Fruit fly (Drosophila melanogaster) whole organism, embryonic: ENCODE data around the gene RpS29.

ENCODE experiments used
- Abd-B ChIP-seq: fragments of 200-800 bp; sonication (Bioruptor generic); optimal IDR thresholded peaks from 2 replicates; lab custom pipeline; 2018; ENCODE audit warnings: missing biosample characterization, mild to moderate bottlenecking, missing genetic modification characterization, moderate library complexity
- CG10431 ChIP-seq: fragments of 200-800 bp; sonication (Bioruptor generic); optimal IDR thresholded peaks from 3 replicates; lab custom pipeline; 2018; ENCODE audit warnings: missing biosample characterization, mild to moderate bottlenecking, missing genetic modification characterization
- CG10979 ChIP-seq: fragments of 200-800 bp; sonication (Bioruptor generic); optimal IDR thresholded peaks from 2 replicates; lab custom pipeline; 2018; ENCODE audit warnings: missing biosample characterization, mild to moderate bottlenecking, missing genetic modification characterization, moderate library complexity
- CG12155 ChIP-seq: fragments of 200-800 bp; sonication (Bioruptor generic); optimal IDR thresholded peaks from 3 replicates; lab custom pipeline; 2016; ENCODE audit warnings: missing biosample characterization, missing genetic modification characterization
- CG12391 ChIP-seq: fragments of 200-800 bp; sonication (Bioruptor generic); optimal IDR thresholded peaks from 3 replicates; lab custom pipeline; 2018; ENCODE audit warnings: missing biosample characterization, mild to moderate bottlenecking, missing genetic modification characterization, moderate library complexity
- CG13123 ChIP-seq: fragments of 200-800 bp; sonication (Bioruptor generic); optimal IDR thresholded peaks from 2 replicates; lab custom pipeline; 2016; ENCODE audit warnings: missing biosample characterization, missing genetic modification characterization
- CG14014 ChIP-seq: fragments of 200-800 bp; sonication (Bioruptor generic); IDR thresholded peaks from 2 replicates; pipeline ENCODE4 v1.3.6; 2022; ENCODE audit warnings: missing biosample characterization, missing genetic modification characterization
- CG15514 ChIP-seq: fragments of 200-800 bp; sonication (Bioruptor generic); optimal IDR thresholded peaks from 3 replicates; lab custom pipeline; 2017; ENCODE audit warnings: missing biosample characterization, missing genetic modification characterization, mild to moderate bottlenecking, moderate library complexity, missing genetic modification reagents
- CG1832 ChIP-seq: fragments of 200-800 bp; sonication (Bioruptor generic); optimal IDR thresholded peaks from 2 replicates; lab custom pipeline; 2017; ENCODE audit warnings: missing biosample characterization, mild to moderate bottlenecking, missing genetic modification characterization, inconsistent platforms
- CG18764 ChIP-seq: fragments of 200-800 bp; sonication (Bioruptor generic); optimal IDR thresholded peaks from 3 replicates; lab custom pipeline; 2016; ENCODE audit warnings: missing biosample characterization, missing genetic modification characterization
- CG30403 ChIP-seq: fragments of 200-800 bp; sonication (Bioruptor generic); optimal IDR thresholded peaks from 3 replicates; lab custom pipeline; 2016; ENCODE audit warnings: missing biosample characterization, missing genetic modification characterization
- CG31441 ChIP-seq: fragments of 200-800 bp; sonication (Bioruptor generic); IDR thresholded peaks from 2 replicates; pipeline ENCODE4 v1.3.6; 2022; ENCODE audit warnings: missing biosample characterization, missing genetic modification characterization
- CG3281 ChIP-seq: fragments of 200-800 bp; sonication (Bioruptor generic); optimal IDR thresholded peaks from 3 replicates; lab custom pipeline; 2017; ENCODE audit warnings: missing biosample characterization, mild to moderate bottlenecking, missing genetic modification characterization
- CG4424 ChIP-seq: fragments of 200-800 bp; sonication (Bioruptor generic); optimal IDR thresholded peaks from 3 replicates; lab custom pipeline; 2016; ENCODE audit warnings: missing biosample characterization, missing genetic modification characterization
- CG6254 ChIP-seq: fragments of 200-800 bp; sonication (Bioruptor generic); optimal IDR thresholded peaks from 3 replicates; lab custom pipeline; 2017; ENCODE audit warnings: mild to moderate bottlenecking, missing biosample characterization, missing genetic modification reagents, missing genetic modification characterization
- CG7372 ChIP-seq: fragments of 200-800 bp; sonication (Bioruptor generic); IDR thresholded peaks from 2 replicates; pipeline ENCODE4 v1.3.6; 2022; ENCODE audit warnings: missing biosample characterization, missing genetic modification characterization
- CG8290 ChIP-seq, 3 experiments: fragments of 200-800 bp; sonication (Bioruptor generic); optimal IDR thresholded peaks; 2 replicates each; lab custom pipeline; 2016 to 2019; ENCODE audit warnings: missing biosample characterization in 3 of 3, missing genetic modification characterization in 3 of 3, mild to moderate bottlenecking in 2 of 3, moderate library complexity in 1 of 3
- CG8944 ChIP-seq: fragments of 200-800 bp; sonication (Bioruptor generic); optimal IDR thresholded peaks from 3 replicates; lab custom pipeline; 2016; ENCODE audit warnings: missing biosample characterization, missing genetic modification characterization
- CG9797 ChIP-seq: fragments of 200-800 bp; sonication (Bioruptor generic); optimal IDR thresholded peaks from 3 replicates; lab custom pipeline; 2018; ENCODE audit warnings: missing biosample characterization, mild to moderate bottlenecking, missing genetic modification characterization
- CG9817 ChIP-seq: fragments of 200-800 bp; sonication (Bioruptor generic); optimal IDR thresholded peaks from 2 replicates; lab custom pipeline; 2018; ENCODE audit warnings: missing biosample characterization, mild to moderate bottlenecking, missing genetic modification characterization, moderate library complexity
- Doc3 ChIP-seq: fragments of 200-800 bp; sonication (Bioruptor generic); IDR thresholded peaks from 3 replicates; pipeline ENCODE4 v1.3.6; 2022; ENCODE audit warnings: missing biosample characterization, missing genetic modification characterization; ENCODE audit not compliant: partially characterized antibody
- Dp ChIP-seq: fragments of 200-800 bp; sonication (Bioruptor generic); optimal IDR thresholded peaks from 2 replicates; lab custom pipeline; 2018; ENCODE audit warnings: missing biosample characterization, mild to moderate bottlenecking, missing genetic modification characterization, moderate library complexity
- Drgx ChIP-seq: fragments of 200-800 bp; sonication (Bioruptor generic); IDR thresholded peaks from 2 replicates; pipeline ENCODE4 v1.3.6; 2022; ENCODE audit warnings: missing biosample characterization, missing genetic modification characterization
- Elba2 ChIP-seq: fragments of 200-800 bp; sonication (Bioruptor generic); optimal IDR thresholded peaks from 3 replicates; lab custom pipeline; 2016; ENCODE audit warnings: missing biosample characterization, missing genetic modification characterization
- Lpt ChIP-seq: fragments of >200 bp; optimal IDR thresholded peaks from 2 replicates; lab custom pipeline; 2018; ENCODE audit warnings: missing biosample characterization, missing genetic modification characterization
- Oaz ChIP-seq: fragments of 200-800 bp; sonication (Bioruptor generic); IDR thresholded peaks from 2 replicates; pipeline ENCODE4 v1.3.6; 2022; ENCODE audit warnings: missing biosample characterization, missing genetic modification characterization
- Spps ChIP-seq: fragments of 200-800 bp; sonication (Bioruptor generic); optimal IDR thresholded peaks from 2 replicates; lab custom pipeline; 2018; ENCODE audit warnings: missing biosample characterization, mild to moderate bottlenecking, missing genetic modification characterization
- Sry-β ChIP-seq: fragments of 200-800 bp; sonication (Bioruptor generic); optimal IDR thresholded peaks from 2 replicates; lab custom pipeline; 2018; ENCODE audit warnings: missing biosample characterization, mild to moderate bottlenecking, missing genetic modification characterization, moderate library complexity
- Stat92E ChIP-seq, 3 experiments: fragments of >200 bp in 2 of 3; fragments of 200-800 bp in 1 of 3; sonication (Bioruptor generic) in 1 of 3; optimal IDR thresholded peaks; 2 replicates each; lab custom pipeline; 2017 to 2019; ENCODE audit warnings: missing biosample characterization in 3 of 3, missing genetic modification characterization in 3 of 3, mild to moderate bottlenecking in 1 of 3, moderate library complexity in 1 of 3
- amos ChIP-seq: fragments of 200-800 bp; sonication (Bioruptor generic); IDR thresholded peaks from 2 replicates; pipeline ENCODE4 v1.3.6; 2022; ENCODE audit warnings: missing biosample characterization, missing genetic modification characterization; ENCODE audit not compliant: partially characterized antibody
- ara ChIP-seq: fragments of 200-800 bp; sonication (Bioruptor generic); IDR thresholded peaks from 2 replicates; pipeline ENCODE4 v1.3.6; 2022; ENCODE audit warnings: missing biosample characterization, missing genetic modification characterization
- bab2 ChIP-seq: fragments of 200-800 bp; sonication (Bioruptor generic); optimal IDR thresholded peaks from 2 replicates; lab custom pipeline; 2016; ENCODE audit warnings: missing biosample characterization, missing genetic modification characterization
- danr ChIP-seq: fragments of 200-800 bp; sonication (Bioruptor generic); IDR thresholded peaks from 2 replicates; pipeline ENCODE4 v1.3.6; 2022; ENCODE audit warnings: missing biosample characterization, missing genetic modification characterization
- en ChIP-seq: fragments of 200-800 bp; sonication (Bioruptor generic); optimal IDR thresholded peaks from 2 replicates; lab custom pipeline; 2016; ENCODE audit warnings: missing biosample characterization, missing genetic modification characterization
- fu2 ChIP-seq: fragments of 200-800 bp; sonication (Bioruptor generic); optimal IDR thresholded peaks from 2 replicates; lab custom pipeline; 2016; ENCODE audit warnings: missing biosample characterization, missing genetic modification characterization
- gfzf ChIP-seq: fragments of 200-800 bp; sonication (Bioruptor generic); optimal IDR thresholded peaks from 2 replicates; lab custom pipeline; 2016; ENCODE audit warnings: missing biosample characterization, mild to moderate bottlenecking, missing genetic modification characterization, moderate library complexity
- gsb-n ChIP-seq: fragments of 200-800 bp; sonication (Bioruptor generic); optimal IDR thresholded peaks from 3 replicates; lab custom pipeline; 2018; ENCODE audit warnings: missing biosample characterization, mild to moderate bottlenecking, missing genetic modification characterization
- hbn ChIP-seq: fragments of 200-800 bp; sonication (Bioruptor generic); IDR thresholded peaks from 2 replicates; pipeline ENCODE4 v1.3.6; 2022; ENCODE audit warnings: missing biosample characterization, missing genetic modification characterization; ENCODE audit not compliant: partially characterized antibody
- her ChIP-seq: fragments of 200-800 bp; sonication (Bioruptor generic); optimal IDR thresholded peaks from 2 replicates; lab custom pipeline; 2016; ENCODE audit warnings: missing biosample characterization, missing genetic modification characterization
- knrl ChIP-seq: fragments of 200-800 bp; sonication (Bioruptor generic); IDR thresholded peaks from 3 replicates; pipeline ENCODE4 v1.3.6; 2022; ENCODE audit warnings: missing biosample characterization, missing genetic modification characterization; ENCODE audit not compliant: partially characterized antibody
- luna ChIP-seq: fragments of 200-800 bp; sonication (Bioruptor generic); optimal IDR thresholded peaks from 2 replicates; lab custom pipeline; 2016; ENCODE audit warnings: missing biosample characterization, missing genetic modification characterization
- nmo ChIP-seq: fragments of 200-800 bp; sonication (Bioruptor generic); optimal IDR thresholded peaks from 2 replicates; lab custom pipeline; 2018; ENCODE audit warnings: missing biosample characterization, mild to moderate bottlenecking, missing genetic modification characterization, moderate library complexity
- stc ChIP-seq: fragments of 200-800 bp; sonication (Bioruptor generic); IDR thresholded peaks from 2 replicates; pipeline ENCODE4 v1.3.6; 2022; ENCODE audit warnings: missing biosample characterization, missing genetic modification characterization
- stwl ChIP-seq: fragments of 200-800 bp; sonication (Bioruptor generic); optimal IDR thresholded peaks from 3 replicates; lab custom pipeline; 2018; ENCODE audit warnings: missing biosample characterization, mild to moderate bottlenecking, missing genetic modification characterization, moderate library complexity
- ttk ChIP-seq: fragments of 200-800 bp; sonication (Bioruptor generic); IDR thresholded peaks from 2 replicates; pipeline ENCODE4 v2.1.2; 2022; ENCODE audit warnings: missing biosample characterization, missing genetic modification characterization
- vvl ChIP-seq: fragments of 200-800 bp; sonication (Bioruptor generic); IDR thresholded peaks from 2 replicates; pipeline ENCODE4 v1.3.6; 2022; ENCODE audit warnings: missing biosample characterization, missing genetic modification characterization
- wek ChIP-seq: fragments of 200-800 bp; sonication (Bioruptor generic); optimal IDR thresholded peaks from 3 replicates; lab custom pipeline; 2018; ENCODE audit warnings: missing biosample characterization, mild to moderate bottlenecking, missing genetic modification characterization, moderate library complexity
- zen ChIP-seq: fragments of 200-800 bp; sonication (Bioruptor generic); optimal IDR thresholded peaks from 3 replicates; lab custom pipeline; 2018; ENCODE audit warnings: missing biosample characterization, mild to moderate bottlenecking, missing genetic modification characterization, moderate library complexity
- zen2 ChIP-seq: fragments of 200-800 bp; sonication (Bioruptor generic); IDR thresholded peaks from 3 replicates; pipeline ENCODE4 v1.3.6; 2022; ENCODE audit warnings: missing biosample characterization, missing genetic modification characterization; ENCODE audit not compliant: partially characterized antibody

The RpS29 gene

dm6 chr3R:9808946-9809545 lies 31.2 kb downstream of the RpS29 start, which contains the start of gene FBXO11 (continued):
- no peak for TF ChIP-seq CG4424 (GFP tag; lab: Kevin White, UChicago)
- no peak for TF ChIP-seq CG12155 (GFP tag; lab: Kevin White, UChicago)
- TF ChIP-seq CG10431 (GFP tag; lab: Kevin White, UChicago): no peak
- TF ChIP-seq CG7372 (GFP tag; lab: Robert Waterston, UW): no peak
- TF ChIP-seq fu2 (GFP tag; lab: Kevin White, UChicago): peak; percentile 14
- TF ChIP-seq CG3281 (GFP tag; lab: Kevin White, UChicago): peak; percentile 15
- TF ChIP-seq hbn (GFP tag; lab: Robert Waterston, UW): peak; percentile 62
- 0 out of 2 replicates have a peak, but pooled peaks have one; percentile 40 for TF ChIP-seq CG31441 (GFP tag; lab: Robert Waterston, UW)
- peak; percentile 55 for TF ChIP-seq Elba2 (GFP tag; lab: Kevin White, UChicago)
- TF ChIP-seq CG15514: peak; percentile 40
- TF ChIP-seq Abd-B (GFP tag; lab: Kevin White, UChicago): no peak
- no peak for TF ChIP-seq zen (tag; lab: Kevin White, UChicago)
- TF ChIP-seq gsb-n (tag; lab: Kevin White, UChicago): no peak
- no peak for TF ChIP-seq CG9817
- TF ChIP-seq CG6254 (GFP tag; lab: Kevin White, UChicago): no peak
- TF ChIP-seq Sry-β (GFP tag; lab: Kevin White, UChicago): no peak
- TF ChIP-seq CG8290 (GFP tag; optimal IDR thresholded peaks at IDR 0.05; lab: Kevin White, UChicago): peak; percentile 7
- no peak for TF ChIP-seq CG8290 (tag; optimal IDR thresholded peaks at IDR 0.05; lab: Kevin White, UChicago)
- TF ChIP-seq vvl (GFP tag; lab: Robert Waterston, UW): 0 out of 2 replicates have a peak, but pooled peaks have one; percentile 11
- peak; percentile 13; the same call in 1 of the 2 replicates for TF ChIP-seq ttk (GFP tag; lab: Robert Waterston, UW)
- no peak for TF ChIP-seq danr (GFP tag; lab: Robert Waterston, UW)
- TF ChIP-seq Doc3: no peak
- no peak for TF ChIP-seq CG18764
- peak; percentile 12 for TF ChIP-seq CG12391 (tag; lab: Kevin White, UChicago)
- no peak for TF ChIP-seq CG30403 (GFP tag; lab: Kevin White, UChicago)
- no peak for TF ChIP-seq bab2
- TF ChIP-seq gfzf (GFP tag; lab: Kevin White, UChicago): peak; percentile 97
- no peak for TF ChIP-seq zen2
- TF ChIP-seq CG14014 (GFP tag; lab: Robert Waterston, UW): no peak; the same call in 1 of the 2 replicates
- TF ChIP-seq nmo: peak; percentile 52
- TF ChIP-seq wek: peak; percentile 23
- TF ChIP-seq CG8944 (GFP tag; lab: Kevin White, UChicago): no peak
- peak; percentile 1 for TF ChIP-seq her (GFP tag; lab: Kevin White, UChicago)
- TF ChIP-seq luna (GFP tag; lab: Kevin White, UChicago): no peak
- TF ChIP-seq amos (GFP tag; lab: Robert Waterston, UW): peak; percentile 36; the same call in 1 of the 2 replicates
- TF ChIP-seq Drgx (GFP tag; lab: Robert Waterston, UW): peak; percentile 76
- TF ChIP-seq Dp (GFP tag; lab: Kevin White, UChicago): peak; percentile 94
- TF ChIP-seq CG10979 (tag; lab: Kevin White, UChicago): no peak
- TF ChIP-seq knrl (GFP tag; lab: Robert Waterston, UW): peak; percentile 22; the same call in 1 of the 3 replicates
- TF ChIP-seq stc (GFP tag; lab: Robert Waterston, UW): no peak
- TF ChIP-seq Oaz (GFP tag; lab: Robert Waterston, UW): no peak
- no peak for TF ChIP-seq en (GFP tag; lab: Kevin White, UChicago)
- TF ChIP-seq Spps (tag; lab: Kevin White, UChicago): no peak
- TF ChIP-seq Lpt (GFP tag; lab: Kevin White, UChicago): no peak
- TF ChIP-seq CG13123 (GFP tag; lab: Kevin White, UChicago): no peak
- TF ChIP-seq CG1832 (GFP tag; lab: Kevin White, UChicago): peak; percentile 93
- TF ChIP-seq CG9797 (GFP tag; lab: Kevin White, UChicago): peak; percentile 89
- peak in 1 of 3 experiments; percentile 83 for TF ChIP-seq Stat92E (GFP tag; optimal IDR thresholded peaks at IDR 0.05; lab: Kevin White, UChicago)
- TF ChIP-seq ara (GFP tag; lab: Robert Waterston, UW): no peak
- TF ChIP-seq stwl (tag; lab: Kevin White, UChicago): peak; percentile 58
